In the genomic region with DNA sequence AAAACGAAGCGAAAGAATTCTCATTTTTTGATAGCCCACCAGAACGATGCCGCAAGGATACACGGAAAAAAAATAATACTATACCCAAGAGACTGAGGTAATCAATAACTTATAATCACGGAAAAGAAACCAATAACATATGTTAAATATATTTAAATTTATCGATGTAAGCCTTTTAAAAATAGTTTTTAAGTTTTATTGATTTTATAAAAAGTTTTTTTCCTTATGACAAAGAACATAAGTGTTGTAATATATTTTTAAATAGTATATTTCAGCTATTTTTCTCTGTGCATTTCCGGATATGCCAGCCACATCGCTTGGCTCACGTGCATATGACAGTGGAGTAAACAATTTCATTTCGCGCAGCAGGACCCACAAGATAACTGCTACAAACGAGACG, we compare ENCODE assay signal across 2 fruit fly cellular contexts.
TF ChIP-seq lines count a peak whose summit lies in the region.

No protein-coding gene starts in this region.

TF ChIP-seq in whole organism, embryonic, 481 proteins besides CTCF, POLR2A, EP300 and RAD21 (continued from another document and continues in another):
- TF ChIP-seq CG14667 (GFP tag; IDR thresholded peaks at IDR 0.05; lab: Robert Waterston, UW) (no peak), Hr78 (GFP tag; optimal IDR thresholded peaks at IDR 0.05; lab: Kevin White, UChicago) (no peak), CG4360 (GFP tag; IDR thresholded peaks at IDR 0.05; lab: Robert Waterston, UW) (no peak), nmo (GFP tag; optimal IDR thresholded peaks at IDR 0.05; lab: Kevin White, UChicago) (peak; percentile 12), gt (GFP tag; IDR thresholded peaks at IDR 0.05; lab: Robert Waterston, UW) (no peak), grau (tag; optimal IDR thresholded peaks at IDR 0.05; lab: Kevin White, UChicago) (no peak), sob (GFP tag; IDR thresholded peaks at IDR 0.05; lab: Robert Waterston, UW) (no peak), CG4707 (GFP tag; optimal IDR thresholded peaks at IDR 0.05; lab: Kevin White, UChicago) (no peak), Xrp1 (GFP tag; IDR thresholded peaks at IDR 0.05; lab: Robert Waterston, UW) (peak; percentile 41; the same call in 1 of the 2 replicates), otp (GFP tag; IDR thresholded peaks at IDR 0.05; lab: Robert Waterston, UW) (no peak), dpn (GFP tag; optimal IDR thresholded peaks at IDR 0.05; lab: Kevin White, UChicago) (no peak), Hr51 (GFP tag; optimal IDR thresholded peaks at IDR 0.05; lab: Kevin White, UChicago) (peak in 1 of 2 experiments; percentile 21), ham (GFP tag; IDR thresholded peaks at IDR 0.05; lab: Robert Waterston, UW) (no peak), gsb (GFP tag; IDR thresholded peaks at IDR 0.05; lab: Robert Waterston, UW) (no peak), CG30403 (GFP tag; optimal IDR thresholded peaks at IDR 0.05; lab: Kevin White, UChicago) (no peak), Dad (GFP tag; optimal IDR thresholded peaks at IDR 0.05; lab: Kevin White, UChicago) (no peak), pzg (GFP tag; optimal IDR thresholded peaks at IDR 0.05; lab: Kevin White, UChicago) (no peak), gem (tag; optimal IDR thresholded peaks at IDR 0.05; lab: Kevin White, UChicago) (peak; percentile 60), CG2129 (GFP tag; IDR thresholded peaks at IDR 0.05; lab: Robert Waterston, UW; ENCODE audit: partially characterized antibody) (no peak), CG9437 (GFP tag; optimal IDR thresholded peaks at IDR 0.05; lab: Kevin White, UChicago) (no peak), chinmo (GFP tag; IDR thresholded peaks at IDR 0.05; lab: Robert Waterston, UW; ENCODE audit: partially characterized antibody) (no peak), CG11456 (GFP tag; IDR thresholded peaks at IDR 0.05; lab: Robert Waterston, UW) (no peak), BEAF-32 (GFP tag; optimal IDR thresholded peaks at IDR 0.05; lab: Kevin White, UChicago) (no peak), CG18262 (tag; optimal IDR thresholded peaks at IDR 0.05; lab: Kevin White, UChicago) (peak; percentile 10), vfl (GFP tag; optimal IDR thresholded peaks at IDR 0.05; lab: Kevin White, UChicago) (no peak), twi (tag; optimal IDR thresholded peaks at IDR 0.05; lab: Kevin White, UChicago) (no peak), Scr (GFP tag; IDR thresholded peaks at IDR 0.05; lab: Robert Waterston, UW; ENCODE audit: partially characterized antibody) (no peak), Meics (GFP tag; optimal IDR thresholded peaks at IDR 0.05; lab: Kevin White, UChicago) (peak; percentile 7), Nf-YA (GFP tag; IDR thresholded peaks at IDR 0.05; lab: Robert Waterston, UW) (no peak), CG15696 (tag; optimal IDR thresholded peaks at IDR 0.05; lab: Kevin White, UChicago) (no peak), NC2α (GFP tag; optimal IDR thresholded peaks at IDR 0.05; lab: Kevin White, UChicago) (no peak), dimm (GFP tag; IDR thresholded peaks at IDR 0.05; lab: Robert Waterston, UW) (no peak), CG10274 (GFP tag; optimal IDR thresholded peaks at IDR 0.05; lab: Kevin White, UChicago) (no peak), CG8359 (GFP tag; optimal IDR thresholded peaks at IDR 0.05; lab: Kevin White, UChicago; ENCODE audit: borderline replicate concordance) (no peak), caup (GFP tag; optimal IDR thresholded peaks at IDR 0.05; lab: Kevin White, UChicago; ENCODE audit: severe bottlenecking) (no peak), kay (GFP tag; optimal IDR thresholded peaks at IDR 0.05; lab: Kevin White, UChicago) (no peak), btn (GFP tag; optimal IDR thresholded peaks at IDR 0.05; lab: Kevin White, UChicago) (no peak), zfh2 (GFP tag; optimal IDR thresholded peaks at IDR 0.05; lab: Kevin White, UChicago) (no peak), zf30C (GFP tag; optimal IDR thresholded peaks at IDR 0.05; lab: Kevin White, UChicago) (no peak), ssp (GFP tag; IDR thresholded peaks at IDR 0.05; lab: Robert Waterston, UW) (no peak), CG2678 (tag; optimal IDR thresholded peaks at IDR 0.05; lab: Kevin White, UChicago) (peak; percentile 46), CG2120 (GFP tag; optimal IDR thresholded peaks at IDR 0.05; lab: Kevin White, UChicago) (no peak), CoRest (tag; optimal IDR thresholded peaks at IDR 0.05; lab: Kevin White, UChicago) (peak; percentile 4), Myb (GFP tag; optimal IDR thresholded peaks at IDR 0.05; lab: Kevin White, UChicago) (no peak), Max (GFP tag; optimal IDR thresholded peaks at IDR 0.05; lab: Kevin White, UChicago) (no peak), CG12299 (tag; optimal IDR thresholded peaks at IDR 0.05; lab: Kevin White, UChicago) (no peak), Antp (GFP tag; optimal IDR thresholded peaks at IDR 0.05; lab: Kevin White, UChicago) (no peak), Doc2 (GFP tag; IDR thresholded peaks at IDR 0.05; lab: Robert Waterston, UW) (no peak), oc (tag; optimal IDR thresholded peaks at IDR 0.05; lab: Kevin White, UChicago) (no peak), Fer2 (tag; optimal IDR thresholded peaks at IDR 0.05; lab: Kevin White, UChicago) (no peak), amos (GFP tag; IDR thresholded peaks at IDR 0.05; lab: Robert Waterston, UW; ENCODE audit: partially characterized antibody) (no peak), CG31441 (GFP tag; IDR thresholded peaks at IDR 0.05; lab: Robert Waterston, UW) (peak; percentile 58), CG7839 (tag; optimal IDR thresholded peaks at IDR 0.05; lab: Kevin White, UChicago) (peak; percentile 34), dmrt99B (tag; optimal IDR thresholded peaks at IDR 0.05; lab: Kevin White, UChicago) (peak; percentile 36), stwl (tag; optimal IDR thresholded peaks at IDR 0.05; lab: Kevin White, UChicago) (no peak), ase (GFP tag; IDR thresholded peaks at IDR 0.05; lab: Robert Waterston, UW) (no peak), Fer1 (GFP tag; optimal IDR thresholded peaks at IDR 0.05; lab: Kevin White, UChicago) (no peak), onecut (GFP tag; IDR thresholded peaks at IDR 0.05; lab: Robert Waterston, UW) (no peak), CG18599 (GFP tag; optimal IDR thresholded peaks at IDR 0.05; lab: Kevin White, UChicago) (peak; percentile 17), CG17568 (GFP tag; optimal IDR thresholded peaks at IDR 0.05; lab: Kevin White, UChicago) (no peak), CG15073 (GFP tag; optimal IDR thresholded peaks at IDR 0.05; lab: Kevin White, UChicago) (no peak), CG13624 (GFP tag; optimal IDR thresholded peaks at IDR 0.05; lab: Kevin White, UChicago) (no peak), CG17829 (tag; optimal IDR thresholded peaks at IDR 0.05; lab: Kevin White, UChicago) (no peak), CG34376 (GFP tag; optimal IDR thresholded peaks at IDR 0.05; lab: Kevin White, UChicago) (no peak), bsh (GFP tag; optimal IDR thresholded peaks at IDR 0.05; lab: Kevin White, UChicago) (no peak), Mes4 (GFP tag; optimal IDR thresholded peaks at IDR 0.05; lab: Kevin White, UChicago) (no peak), Gug (GFP tag; IDR thresholded peaks at IDR 0.05; lab: Robert Waterston, UW) (no peak)

TF ChIP-seq in whole organism, prepupa, 60 proteins besides CTCF, POLR2A, EP300 and RAD21 (continued from another document):
- TF ChIP-seq topi (GFP tag; optimal IDR thresholded peaks at IDR 0.05; lab: Kevin White, UChicago) (peak; percentile 27), cyc (GFP tag; optimal IDR thresholded peaks at IDR 0.05; lab: Kevin White, UChicago) (peak; percentile 10), fd59A (GFP tag; optimal IDR thresholded peaks at IDR 0.05; lab: Kevin White, UChicago) (no peak), CG3032 (tag; optimal IDR thresholded peaks at IDR 0.05; lab: Kevin White, UChicago) (peak; percentile 43), svp (GFP tag; lab: Kevin White, UChicago) (peak; percentile 67), achi (GFP tag; optimal IDR thresholded peaks at IDR 0.05; lab: Kevin White, UChicago) (peak; percentile 8)
